Fruit fly (Drosophila melanogaster) whole organism, embryonic: ENCODE measurements around the gene dsd.
A peak's percentile ranks its signal among the peaks of the same experiment; 100 is the strongest.

Experiments used
- Antp ChIP-seq: fragments of 200-800 bp; sonication (Bioruptor generic); optimal IDR thresholded peaks from 3 replicates; lab custom pipeline; 2016; ENCODE audit warnings: missing biosample characterization, missing genetic modification characterization
- Bgb ChIP-seq: fragments of 200-800 bp; sonication (Bioruptor generic); IDR thresholded peaks from 2 replicates; pipeline ENCODE4 v1.3.6; 2022; ENCODE audit warnings: missing biosample characterization, missing genetic modification characterization; ENCODE audit not compliant: partially characterized antibody
- CG10267 ChIP-seq: fragments of 200-800 bp; sonication (Bioruptor generic); optimal IDR thresholded peaks from 2 replicates; lab custom pipeline; 2018; ENCODE audit warnings: missing biosample characterization, mild to moderate bottlenecking, missing genetic modification characterization, moderate library complexity
- CG11504 ChIP-seq: fragments of 200-800 bp; sonication (Bioruptor generic); optimal IDR thresholded peaks from 3 replicates; lab custom pipeline; 2019; ENCODE audit warnings: missing biosample characterization, mild to moderate bottlenecking, missing genetic modification characterization, moderate library complexity
- CG12071 ChIP-seq: fragments of 200-800 bp; sonication (Bioruptor generic); optimal IDR thresholded peaks from 3 replicates; lab custom pipeline; 2018; ENCODE audit warnings: missing biosample characterization, mild to moderate bottlenecking, missing genetic modification characterization
- CG12299 ChIP-seq: fragments of 200-800 bp; sonication (Bioruptor generic); optimal IDR thresholded peaks from 2 replicates; lab custom pipeline; 2018; ENCODE audit warnings: missing biosample characterization, mild to moderate bottlenecking, missing genetic modification characterization
- CG13775 ChIP-seq: fragments of 200-800 bp; sonication (Bioruptor generic); optimal IDR thresholded peaks from 3 replicates; lab custom pipeline; 2017; ENCODE audit warnings: missing biosample characterization, mild to moderate bottlenecking, missing genetic modification characterization
- CG14965 ChIP-seq: fragments of 200-800 bp; sonication (Bioruptor generic); optimal IDR thresholded peaks from 2 replicates; lab custom pipeline; 2016; ENCODE audit warnings: missing biosample characterization, missing genetic modification characterization, borderline replicate concordance
- CG15011 ChIP-seq: fragments of 200-800 bp; sonication (Bioruptor generic); optimal IDR thresholded peaks from 3 replicates; lab custom pipeline; 2018; ENCODE audit warnings: missing biosample characterization, mild to moderate bottlenecking, missing genetic modification characterization
- CG17186 ChIP-seq: fragments of 200-800 bp; sonication (Bioruptor generic); optimal IDR thresholded peaks from 3 replicates; lab custom pipeline; 2017; ENCODE audit warnings: missing biosample characterization, missing genetic modification reagents, missing genetic modification characterization
- CG17359 ChIP-seq: fragments of 200-800 bp; sonication (Bioruptor generic); optimal IDR thresholded peaks from 3 replicates; lab custom pipeline; 2018; ENCODE audit warnings: missing biosample characterization, mild to moderate bottlenecking, missing genetic modification characterization, moderate library complexity
- CG2199 ChIP-seq: fragments of 200-800 bp; sonication (Bioruptor generic); IDR thresholded peaks from 3 replicates; pipeline ENCODE4 v1.3.6; 2022; ENCODE audit warnings: missing biosample characterization, missing genetic modification characterization
- CG32767 ChIP-seq: fragments of 200-800 bp; sonication (Bioruptor generic); IDR thresholded peaks from 2 replicates; pipeline ENCODE4 v1.3.6; 2022; ENCODE audit warnings: missing biosample characterization, missing genetic modification characterization
- CG3407 ChIP-seq: fragments of 200-800 bp; sonication (Bioruptor generic); optimal IDR thresholded peaks from 2 replicates; lab custom pipeline; 2018; ENCODE audit warnings: missing biosample characterization, mild to moderate bottlenecking, missing genetic modification characterization
- CG4820 ChIP-seq: fragments of 200-800 bp; sonication (Bioruptor generic); optimal IDR thresholded peaks from 3 replicates; lab custom pipeline; 2016; ENCODE audit warnings: missing biosample characterization, missing genetic modification characterization
- CG5180 ChIP-seq: fragments of 200-800 bp; sonication (Bioruptor generic); optimal IDR thresholded peaks from 3 replicates; lab custom pipeline; 2017; ENCODE audit warnings: missing biosample characterization, missing genetic modification characterization, mild to moderate bottlenecking, moderate library complexity, missing genetic modification reagents
- CG8924 ChIP-seq: fragments of 200-800 bp; optimal IDR thresholded peaks from 3 replicates; lab custom pipeline; 2019; ENCODE audit warnings: missing biosample characterization, mild to moderate bottlenecking, missing genetic modification characterization, moderate library complexity
- CTCF ChIP-seq: fragments of 200-800 bp; sonication (Bioruptor generic); optimal IDR thresholded peaks from 2 replicates; lab custom pipeline; 2017; ENCODE audit warnings: missing biosample characterization, mild to moderate bottlenecking, missing genetic modification characterization, moderate library complexity
- Deaf1 ChIP-seq: fragments of 200-800 bp; optimal IDR thresholded peaks from 3 replicates; lab custom pipeline; 2019; ENCODE audit warnings: missing biosample characterization, mild to moderate bottlenecking, missing genetic modification characterization, moderate library complexity
- Doc3 ChIP-seq: fragments of 200-800 bp; sonication (Bioruptor generic); IDR thresholded peaks from 3 replicates; pipeline ENCODE4 v1.3.6; 2022; ENCODE audit warnings: missing biosample characterization, missing genetic modification characterization; ENCODE audit not compliant: partially characterized antibody
- Dp ChIP-seq: fragments of 200-800 bp; sonication (Bioruptor generic); optimal IDR thresholded peaks from 2 replicates; lab custom pipeline; 2018; ENCODE audit warnings: missing biosample characterization, mild to moderate bottlenecking, missing genetic modification characterization, moderate library complexity
- Ets97D ChIP-seq: fragments of 200-800 bp; sonication (Bioruptor generic); optimal IDR thresholded peaks from 3 replicates; lab custom pipeline; 2016; ENCODE audit warnings: missing biosample characterization, missing genetic modification characterization
- Gug ChIP-seq: fragments of 200-800 bp; sonication (Bioruptor generic); IDR thresholded peaks from 4 replicates; pipeline ENCODE4 v1.3.6; 2022; ENCODE audit warnings: missing biosample characterization, missing genetic modification characterization
- Lim3 ChIP-seq: fragments of 200-800 bp; sonication (Bioruptor generic); IDR thresholded peaks from 2 replicates; pipeline ENCODE4 v1.3.6; 2022; ENCODE audit warnings: missing biosample characterization, missing genetic modification characterization
- Myb ChIP-seq: fragments of 200-800 bp; sonication (Bioruptor generic); optimal IDR thresholded peaks from 2 replicates; lab custom pipeline; 2016; ENCODE audit warnings: missing biosample characterization, missing genetic modification characterization
- Oaz ChIP-seq: fragments of 200-800 bp; sonication (Bioruptor generic); IDR thresholded peaks from 2 replicates; pipeline ENCODE4 v1.3.6; 2022; ENCODE audit warnings: missing biosample characterization, missing genetic modification characterization
- Scr ChIP-seq: fragments of 200-800 bp; sonication (Bioruptor generic); IDR thresholded peaks from 2 replicates; pipeline ENCODE4 v1.3.6; 2022; ENCODE audit warnings: missing biosample characterization, missing genetic modification characterization; ENCODE audit not compliant: partially characterized antibody
- Ssrp ChIP-seq: fragments of 200-800 bp; sonication (Bioruptor generic); optimal IDR thresholded peaks from 2 replicates; lab custom pipeline; 2018; ENCODE audit warnings: missing biosample characterization, mild to moderate bottlenecking, missing genetic modification characterization, moderate library complexity
- Stat92E ChIP-seq, 3 experiments: fragments of >200 bp in 2 of 3; fragments of 200-800 bp in 1 of 3; sonication (Bioruptor generic) in 1 of 3; optimal IDR thresholded peaks; 2 replicates each; lab custom pipeline; 2017 to 2019; ENCODE audit warnings: missing biosample characterization in 3 of 3, missing genetic modification characterization in 3 of 3, mild to moderate bottlenecking in 1 of 3, moderate library complexity in 1 of 3
- YL-1 ChIP-seq: fragments of 200-800 bp; sonication (Bioruptor generic); optimal IDR thresholded peaks from 3 replicates; lab custom pipeline; 2017; ENCODE audit warnings: missing biosample characterization, mild to moderate bottlenecking, missing genetic modification characterization
- chm ChIP-seq: fragments of 200-800 bp; sonication (Bioruptor generic); IDR thresholded peaks from 2 replicates; pipeline ENCODE4 v1.3.6; 2022; ENCODE audit warnings: missing biosample characterization, missing genetic modification characterization
- gfzf ChIP-seq: fragments of 200-800 bp; sonication (Bioruptor generic); optimal IDR thresholded peaks from 2 replicates; lab custom pipeline; 2016; ENCODE audit warnings: missing biosample characterization, mild to moderate bottlenecking, missing genetic modification characterization, moderate library complexity
- hbn ChIP-seq: fragments of 200-800 bp; sonication (Bioruptor generic); IDR thresholded peaks from 2 replicates; pipeline ENCODE4 v1.3.6; 2022; ENCODE audit warnings: missing biosample characterization, missing genetic modification characterization; ENCODE audit not compliant: partially characterized antibody
- jigr1 ChIP-seq: fragments of 200-800 bp; sonication (Bioruptor generic); IDR thresholded peaks from 3 replicates; pipeline ENCODE4 v1.3.6; 2022; ENCODE audit warnings: missing biosample characterization, missing genetic modification characterization
- klu ChIP-seq: fragments of 200-800 bp; sonication (Bioruptor generic); IDR thresholded peaks from 2 replicates; pipeline ENCODE4 v1.3.6; 2022; ENCODE audit warnings: missing biosample characterization, missing genetic modification characterization
- lov ChIP-seq, 2 experiments: fragments of 200-800 bp in 1 of 2; fragments of >200 bp in 1 of 2; sonication (Bioruptor generic) in 1 of 2; IDR thresholded peaks in 1 of 2; optimal IDR thresholded peaks in 1 of 2; 2 replicates in 1 of 2; 3 replicates in 1 of 2; pipeline versions ENCODE4 v1.3.6 to Lab custom; 2017 to 2022; ENCODE audit warnings: missing biosample characterization in 1 of 2, missing genetic modification characterization in 1 of 2
- maf-S ChIP-seq: fragments of 200-800 bp; sonication (Bioruptor generic); optimal IDR thresholded peaks from 2 replicates; lab custom pipeline; 2016; ENCODE audit warnings: missing biosample characterization, missing genetic modification characterization
- p53 ChIP-seq: fragments of 200-800 bp; sonication (Bioruptor generic); optimal IDR thresholded peaks from 2 replicates; lab custom pipeline; 2016; ENCODE audit warnings: missing biosample characterization, missing genetic modification characterization
- pnt ChIP-seq: fragments of 200-800 bp; sonication (Bioruptor generic); optimal IDR thresholded peaks from 3 replicates; lab custom pipeline; 2016; ENCODE audit warnings: missing biosample characterization, missing genetic modification characterization
- prd ChIP-seq, 3 experiments: fragments of >200 bp in 2 of 3; fragments of 200-800 bp in 1 of 3; sonication (Bioruptor generic) in 1 of 3; optimal IDR thresholded peaks in 2 of 3; IDR thresholded peaks in 1 of 3; 2 replicates in 2 of 3; 3 replicates in 1 of 3; pipeline versions ENCODE4 v1.3.6 to Lab custom; 2017 to 2022; ENCODE audit warnings: missing biosample characterization in 1 of 3, missing genetic modification characterization in 1 of 3
- seq ChIP-seq: fragments of 200-800 bp; sonication (Bioruptor generic); IDR thresholded peaks from 2 replicates; pipeline ENCODE4 v1.3.6; 2022; ENCODE audit warnings: missing biosample characterization, missing genetic modification characterization
- sim ChIP-seq: fragments of 200-800 bp; sonication (Bioruptor generic); IDR thresholded peaks from 2 replicates; pipeline ENCODE4 v1.3.6; 2022; ENCODE audit warnings: missing biosample characterization, missing genetic modification characterization
- slp2 ChIP-seq: fragments of 200-800 bp; sonication (Bioruptor generic); optimal IDR thresholded peaks from 2 replicates; lab custom pipeline; 2016; ENCODE audit warnings: missing biosample characterization, missing genetic modification characterization
- sr ChIP-seq: fragments of 200-800 bp; sonication (Bioruptor generic); IDR thresholded peaks from 3 replicates; pipeline ENCODE4 v1.3.6; 2022; ENCODE audit warnings: missing biosample characterization, missing genetic modification characterization
- sug ChIP-seq: fragments of 200-800 bp; optimal IDR thresholded peaks from 2 replicates; lab custom pipeline; 2019; ENCODE audit warnings: missing biosample characterization, mild to moderate bottlenecking, missing genetic modification characterization, moderate library complexity
- ttk ChIP-seq: fragments of 200-800 bp; sonication (Bioruptor generic); IDR thresholded peaks from 2 replicates; pipeline ENCODE4 v2.1.2; 2022; ENCODE audit warnings: missing biosample characterization, missing genetic modification characterization
- vfl ChIP-seq: fragments of 200-800 bp; sonication (Bioruptor generic); optimal IDR thresholded peaks from 2 replicates; lab custom pipeline; 2016; ENCODE audit warnings: missing biosample characterization, missing genetic modification characterization
- wdn ChIP-seq: fragments of 200-800 bp; sonication (Bioruptor generic); IDR thresholded peaks from 2 replicates; pipeline ENCODE4 v1.3.6; 2022; ENCODE audit warnings: missing biosample characterization, missing genetic modification characterization
- zf30C ChIP-seq: fragments of 200-800 bp; sonication (Bioruptor generic); optimal IDR thresholded peaks from 3 replicates; lab custom pipeline; 2018; ENCODE audit warnings: missing biosample characterization, mild to moderate bottlenecking, missing genetic modification characterization
- zfh1 ChIP-seq: fragments of 200-800 bp; sonication (Bioruptor generic); IDR thresholded peaks from 3 replicates; pipeline ENCODE4 v1.3.6; 2022; ENCODE audit warnings: missing biosample characterization, missing genetic modification characterization

dsd gene

DNA sequence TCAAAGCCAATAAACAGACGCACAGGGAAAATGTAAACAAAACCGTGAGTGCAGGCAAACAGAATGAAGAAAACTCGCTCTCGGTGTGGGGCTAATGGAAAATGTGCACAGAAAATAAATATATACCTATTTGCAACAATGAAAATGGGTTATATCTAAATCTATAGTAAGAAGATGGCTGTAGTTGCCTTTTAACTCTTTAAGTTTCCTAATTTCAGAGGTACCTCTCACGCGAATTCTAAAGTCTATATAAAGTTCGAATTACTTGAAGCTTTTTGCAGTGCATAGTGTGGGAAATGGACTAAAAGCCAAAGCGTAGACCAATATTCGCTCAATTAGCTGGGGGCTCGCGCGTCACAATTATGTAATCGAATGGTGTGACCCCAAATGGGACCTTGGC, 52.2 kb downstream of the dsd start (continued):
- TF ChIP-seq CG5180 (GFP tag; lab: Kevin White, UChicago) = peak; percentile 70
- TF ChIP-seq CG2199 = peak; percentile 57; the same call in 1 of the 3 replicates
- no peak for TF ChIP-seq Doc3 (GFP tag; lab: Robert Waterston, UW)
- peak; percentile 71 for TF ChIP-seq slp2 (GFP tag; lab: Kevin White, UChicago)
- peak; percentile 57; the same call in 1 of the 2 replicates for TF ChIP-seq sim (GFP tag; lab: Robert Waterston, UW)
- TF ChIP-seq jigr1 (GFP tag; lab: Robert Waterston, UW) = peak; percentile 63; the same call in 2 of the 3 replicates
- TF ChIP-seq CG12071 (GFP tag; lab: Kevin White, UChicago) = peak; percentile 76
- TF ChIP-seq ttk (GFP tag; lab: Robert Waterston, UW) = peak; percentile 79
- peak; percentile 47 for TF ChIP-seq CG12299 (tag; lab: Kevin White, UChicago)
- peak; percentile 81 for TF ChIP-seq CG4820 (GFP tag; lab: Kevin White, UChicago)
- peak; percentile 81 for TF ChIP-seq pnt
- peak; percentile 8 for TF ChIP-seq CTCF (GFP tag; lab: Kevin White, UChicago)
- no peak for TF ChIP-seq p53
- TF ChIP-seq wdn = peak; percentile 74
- peak; percentile 55; the same call in 1 of the 3 replicates for TF ChIP-seq sr
- TF ChIP-seq klu (GFP tag; lab: Robert Waterston, UW) = peak; percentile 53
- peak; percentile 15 for TF ChIP-seq CG17186 (GFP tag; lab: Kevin White, UChicago)
- peak; percentile 86 for TF ChIP-seq Ssrp (tag; lab: Kevin White, UChicago)
- TF ChIP-seq chm (GFP tag; lab: Robert Waterston, UW) = 0 out of 2 replicates have a peak, but pooled peaks have one; percentile 26
- TF ChIP-seq seq (GFP tag; lab: Robert Waterston, UW) = peak; percentile 50; the same call in 1 of the 2 replicates
- no peak for TF ChIP-seq Scr (GFP tag; lab: Robert Waterston, UW)
- TF ChIP-seq zf30C (GFP tag; lab: Kevin White, UChicago) = peak; percentile 18
- TF ChIP-seq Lim3 (GFP tag; lab: Robert Waterston, UW) = no peak
- peak; percentile 50 for TF ChIP-seq sug (tag; lab: Kevin White, UChicago)
- no peak for TF ChIP-seq hbn (GFP tag; lab: Robert Waterston, UW)
- TF ChIP-seq YL-1 (GFP tag; lab: Kevin White, UChicago) = peak; percentile 33
- TF ChIP-seq Dp = no peak
- TF ChIP-seq Stat92E (GFP tag; optimal IDR thresholded peaks at IDR 0.05; lab: Kevin White, UChicago) = no peak
- peak; percentile 83 for TF ChIP-seq CG8924 (tag; lab: Kevin White, UChicago)
- peak; percentile 55 for TF ChIP-seq CG15011 (GFP tag; lab: Kevin White, UChicago)
- TF ChIP-seq zfh1 (GFP tag; lab: Robert Waterston, UW) = peak; percentile 83
- no peak for TF ChIP-seq Bgb (GFP tag; lab: Robert Waterston, UW)
- peak; percentile 70 for TF ChIP-seq Antp (GFP tag; lab: Kevin White, UChicago)
- TF ChIP-seq Oaz (GFP tag; lab: Robert Waterston, UW) = peak; percentile 40; the same call in 1 of the 2 replicates
- TF ChIP-seq CG17359 (tag; lab: Kevin White, UChicago) = peak; percentile 90
- no peak for TF ChIP-seq lov (optimal IDR thresholded peaks at IDR 0.05; lab: Kevin White, UChicago)
- peak; percentile 84 for TF ChIP-seq lov (GFP tag; IDR thresholded peaks at IDR 0.05; lab: Robert Waterston, UW)
- peak; percentile 78 for TF ChIP-seq CG32767 (GFP tag; lab: Robert Waterston, UW)
- peak; percentile 1 for TF ChIP-seq Ets97D (GFP tag; lab: Kevin White, UChicago)
- TF ChIP-seq maf-S (GFP tag; lab: Kevin White, UChicago) = peak; percentile 58
- TF ChIP-seq CG3407 (GFP tag; lab: Kevin White, UChicago) = peak; percentile 71
- no peak for TF ChIP-seq Deaf1 (tag; lab: Kevin White, UChicago)
- peak; percentile 71 for TF ChIP-seq CG13775 (GFP tag; lab: Kevin White, UChicago)
- TF ChIP-seq CG11504 (tag; lab: Kevin White, UChicago) = peak; percentile 89
- TF ChIP-seq prd (optimal IDR thresholded peaks at IDR 0.05; lab: Kevin White, UChicago) = no peak
- TF ChIP-seq prd (GFP tag; IDR thresholded peaks at IDR 0.05; lab: Robert Waterston, UW) = peak; percentile 84
- peak; percentile 42 for TF ChIP-seq Myb (GFP tag; lab: Kevin White, UChicago)
- TF ChIP-seq CG14965 (GFP tag; lab: Kevin White, UChicago) = no peak
- TF ChIP-seq vfl (GFP tag; lab: Kevin White, UChicago) = no peak
- no peak for TF ChIP-seq gfzf (GFP tag; lab: Kevin White, UChicago)
- TF ChIP-seq Gug (GFP tag; lab: Robert Waterston, UW) = peak; percentile 74
- TF ChIP-seq CG10267 (tag; lab: Kevin White, UChicago) = peak; percentile 74
